Fruit fly (Drosophila melanogaster) whole organism, embryonic: Measurements from ENCODE around the gene Phyhd1.

ENCODE experiments used
- Antp ChIP-seq: fragments of 200-800 bp; sonication (Bioruptor generic); optimal IDR thresholded peaks from 3 replicates; lab custom pipeline; 2016; ENCODE audit warnings: missing biosample characterization, missing genetic modification characterization
- Atf6 ChIP-seq: fragments of 200-800 bp; sonication (Bioruptor generic); IDR thresholded peaks from 2 replicates; pipeline ENCODE4 v1.3.6; 2022; ENCODE audit warnings: missing biosample characterization, missing genetic modification characterization
- CG10209 ChIP-seq: fragments of 200-800 bp; sonication (Bioruptor generic); optimal IDR thresholded peaks from 3 replicates; lab custom pipeline; 2017; ENCODE audit warnings: missing biosample characterization, mild to moderate bottlenecking, missing genetic modification characterization, missing genetic modification reagents
- CG11560 ChIP-seq: fragments of 200-800 bp; sonication (Bioruptor generic); IDR thresholded peaks from 3 replicates; pipeline ENCODE4 v1.3.6; 2022; ENCODE audit warnings: missing biosample characterization, missing genetic modification characterization
- CG12155 ChIP-seq: fragments of 200-800 bp; sonication (Bioruptor generic); optimal IDR thresholded peaks from 3 replicates; lab custom pipeline; 2016; ENCODE audit warnings: missing biosample characterization, missing genetic modification characterization
- CG12299 ChIP-seq: fragments of 200-800 bp; sonication (Bioruptor generic); optimal IDR thresholded peaks from 2 replicates; lab custom pipeline; 2018; ENCODE audit warnings: missing biosample characterization, mild to moderate bottlenecking, missing genetic modification characterization
- CG1603 ChIP-seq: fragments of 200-800 bp; sonication (Bioruptor generic); optimal IDR thresholded peaks from 2 replicates; lab custom pipeline; 2019; ENCODE audit warnings: missing biosample characterization, mild to moderate bottlenecking, missing genetic modification characterization, moderate library complexity
- CG17328 ChIP-seq: fragments of 200-800 bp; sonication (Bioruptor generic); IDR thresholded peaks from 2 replicates; pipeline ENCODE4 v1.3.6; 2022; ENCODE audit warnings: missing biosample characterization, missing genetic modification characterization
- CG31388 ChIP-seq: fragments of 200-800 bp; sonication (Bioruptor generic); optimal IDR thresholded peaks from 2 replicates; lab custom pipeline; 2016; ENCODE audit warnings: missing biosample characterization, missing genetic modification characterization
- CG32532 ChIP-seq: fragments of 200-800 bp; sonication (Bioruptor generic); IDR thresholded peaks from 2 replicates; pipeline ENCODE4 v1.3.6; 2022; ENCODE audit warnings: missing biosample characterization, missing genetic modification characterization
- CG33557 ChIP-seq: fragments of 200-800 bp; sonication (Bioruptor generic); optimal IDR thresholded peaks from 2 replicates; lab custom pipeline; 2019; ENCODE audit warnings: missing biosample characterization, mild to moderate bottlenecking, missing genetic modification characterization, moderate library complexity
- CG34422 ChIP-seq: fragments of 200-800 bp; sonication (Bioruptor generic); IDR thresholded peaks from 3 replicates; pipeline ENCODE4 v1.3.6; 2022; ENCODE audit warnings: missing biosample characterization, missing genetic modification characterization
- CG3838 ChIP-seq: fragments of 200-800 bp; sonication (Bioruptor generic); optimal IDR thresholded peaks from 3 replicates; lab custom pipeline; 2016; ENCODE audit warnings: missing biosample characterization, missing genetic modification characterization
- CG6254 ChIP-seq: fragments of 200-800 bp; sonication (Bioruptor generic); optimal IDR thresholded peaks from 3 replicates; lab custom pipeline; 2017; ENCODE audit warnings: mild to moderate bottlenecking, missing biosample characterization, missing genetic modification reagents, missing genetic modification characterization
- CG6813 ChIP-seq: fragments of 200-800 bp; sonication (Bioruptor generic); optimal IDR thresholded peaks from 2 replicates; lab custom pipeline; 2017; ENCODE audit warnings: missing biosample characterization, missing genetic modification characterization, mild to moderate bottlenecking, moderate library complexity, missing genetic modification reagents
- CG7839 ChIP-seq: fragments of 200-800 bp; sonication (Bioruptor generic); optimal IDR thresholded peaks from 3 replicates; lab custom pipeline; 2018; ENCODE audit warnings: missing biosample characterization, mild to moderate bottlenecking, missing genetic modification characterization, moderate library complexity
- CG8944 ChIP-seq: fragments of 200-800 bp; sonication (Bioruptor generic); optimal IDR thresholded peaks from 3 replicates; lab custom pipeline; 2016; ENCODE audit warnings: missing biosample characterization, missing genetic modification characterization
- CHES-1-like ChIP-seq: fragments of 200-800 bp; sonication (Bioruptor generic); optimal IDR thresholded peaks from 2 replicates; lab custom pipeline; 2016; ENCODE audit warnings: missing biosample characterization, missing genetic modification characterization
- CTCF ChIP-seq: fragments of 200-800 bp; sonication (Bioruptor generic); optimal IDR thresholded peaks from 2 replicates; lab custom pipeline; 2017; ENCODE audit warnings: missing biosample characterization, mild to moderate bottlenecking, missing genetic modification characterization, moderate library complexity
- D19B ChIP-seq: fragments of 200-800 bp; sonication (Bioruptor generic); optimal IDR thresholded peaks from 2 replicates; lab custom pipeline; 2017; ENCODE audit warnings: missing biosample characterization, mild to moderate bottlenecking, missing genetic modification characterization
- Dfd ChIP-seq, 2 experiments: fragments of >200 bp; optimal IDR thresholded peaks; 2 replicates each; lab custom pipeline; 2017; ENCODE audit warnings: missing biosample characterization in 2 of 2, missing genetic modification characterization in 2 of 2
- Doc3 ChIP-seq: fragments of 200-800 bp; sonication (Bioruptor generic); IDR thresholded peaks from 3 replicates; pipeline ENCODE4 v1.3.6; 2022; ENCODE audit warnings: missing biosample characterization, missing genetic modification characterization; ENCODE audit not compliant: partially characterized antibody
- Jarid2 ChIP-seq: fragments of 200-800 bp; sonication (Bioruptor generic); optimal IDR thresholded peaks from 3 replicates; lab custom pipeline; 2017; ENCODE audit warnings: mild to moderate bottlenecking, missing biosample characterization, missing genetic modification reagents, missing genetic modification characterization
- MTF-1 ChIP-seq: fragments of 200-800 bp; sonication (Bioruptor generic); optimal IDR thresholded peaks from 2 replicates; lab custom pipeline; 2018; ENCODE audit warnings: missing biosample characterization, mild to moderate bottlenecking, missing genetic modification characterization, borderline replicate concordance
- Meics ChIP-seq: fragments of 200-800 bp; sonication (Bioruptor generic); optimal IDR thresholded peaks from 2 replicates; lab custom pipeline; 2017; ENCODE audit warnings: missing biosample characterization, mild to moderate bottlenecking, missing genetic modification characterization
- Opbp ChIP-seq: fragments of 200-800 bp; sonication (Bioruptor generic); IDR thresholded peaks from 3 replicates; pipeline ENCODE4 v1.3.6; 2022; ENCODE audit warnings: missing biosample characterization, missing genetic modification characterization; ENCODE audit not compliant: partially characterized antibody
- Trl ChIP-seq, 3 experiments: fragments of >200 bp in 2 of 3; fragments of 200-800 bp in 1 of 3; sonication (Bioruptor generic) in 1 of 3; optimal IDR thresholded peaks; 2 replicates in 1 of 3; 3 replicates in 2 of 3; lab custom pipeline; 2016 to 2017; ENCODE audit warnings: missing biosample characterization in 1 of 3, missing genetic modification characterization in 1 of 3
- amos ChIP-seq: fragments of 200-800 bp; sonication (Bioruptor generic); IDR thresholded peaks from 2 replicates; pipeline ENCODE4 v1.3.6; 2022; ENCODE audit warnings: missing biosample characterization, missing genetic modification characterization; ENCODE audit not compliant: partially characterized antibody
- cas ChIP-seq: fragments of 200-800 bp; sonication (Bioruptor generic); IDR thresholded peaks from 2 replicates; pipeline ENCODE4 v1.3.6; 2022; ENCODE audit warnings: missing biosample characterization, missing genetic modification characterization
- dmrt11E ChIP-seq: fragments of 200-800 bp; sonication (Bioruptor generic); optimal IDR thresholded peaks from 3 replicates; lab custom pipeline; 2018; ENCODE audit warnings: missing biosample characterization, mild to moderate bottlenecking, missing genetic modification characterization, moderate library complexity
- exex ChIP-seq: fragments of 200-800 bp; sonication (Bioruptor generic); optimal IDR thresholded peaks from 4 replicates; lab custom pipeline; 2018; ENCODE audit warnings: missing biosample characterization, mild to moderate bottlenecking, missing genetic modification characterization, moderate library complexity
- gcm2 ChIP-seq: fragments of 200-800 bp; sonication (Bioruptor generic); optimal IDR thresholded peaks from 2 replicates; lab custom pipeline; 2016; ENCODE audit warnings: missing biosample characterization, missing genetic modification characterization
- hth ChIP-seq: fragments of >200 bp; optimal IDR thresholded peaks from 2 replicates; lab custom pipeline; 2017; ENCODE audit warnings: inconsistent platforms
- ind ChIP-seq: fragments of 200-800 bp; sonication (Bioruptor generic); optimal IDR thresholded peaks from 3 replicates; lab custom pipeline; 2016; ENCODE audit warnings: missing biosample characterization, missing genetic modification characterization
- lov ChIP-seq, 2 experiments: fragments of 200-800 bp in 1 of 2; fragments of >200 bp in 1 of 2; sonication (Bioruptor generic) in 1 of 2; IDR thresholded peaks in 1 of 2; optimal IDR thresholded peaks in 1 of 2; 2 replicates in 1 of 2; 3 replicates in 1 of 2; pipeline versions ENCODE4 v1.3.6 to Lab custom; 2017 to 2022; ENCODE audit warnings: missing biosample characterization in 1 of 2, missing genetic modification characterization in 1 of 2
- mam ChIP-seq: fragments of 200-800 bp; sonication (Bioruptor generic); optimal IDR thresholded peaks from 3 replicates; lab custom pipeline; 2016; ENCODE audit warnings: missing biosample characterization, missing genetic modification characterization
- mld ChIP-seq: fragments of 200-800 bp; sonication (Bioruptor generic); IDR thresholded peaks from 3 replicates; pipeline ENCODE4 v1.3.6; 2022; ENCODE audit warnings: missing biosample characterization, missing genetic modification characterization; ENCODE audit not compliant: partially characterized antibody
- nmo ChIP-seq: fragments of 200-800 bp; sonication (Bioruptor generic); optimal IDR thresholded peaks from 2 replicates; lab custom pipeline; 2018; ENCODE audit warnings: missing biosample characterization, mild to moderate bottlenecking, missing genetic modification characterization, moderate library complexity
- pan ChIP-seq, 4 experiments: fragments of >200 bp in 3 of 4; fragments of 200-800 bp in 1 of 4; sonication (Bioruptor generic) in 1 of 4; optimal IDR thresholded peaks in 3 of 4; IDR thresholded peaks in 1 of 4; 2 replicates each; pipeline versions ENCODE4 v1.3.6 to Lab custom; 2017 to 2022; ENCODE audit warnings: missing biosample characterization in 2 of 4, missing genetic modification characterization in 2 of 4, mixed read lengths in 1 of 4
- prd ChIP-seq, 3 experiments: fragments of >200 bp in 2 of 3; fragments of 200-800 bp in 1 of 3; sonication (Bioruptor generic) in 1 of 3; optimal IDR thresholded peaks in 2 of 3; IDR thresholded peaks in 1 of 3; 2 replicates in 2 of 3; 3 replicates in 1 of 3; pipeline versions ENCODE4 v1.3.6 to Lab custom; 2017 to 2022; ENCODE audit warnings: missing biosample characterization in 1 of 3, missing genetic modification characterization in 1 of 3
- sd ChIP-seq: fragments of 200-800 bp; sonication (Bioruptor generic); optimal IDR thresholded peaks from 3 replicates; lab custom pipeline; 2018; ENCODE audit warnings: missing biosample characterization, mild to moderate bottlenecking, missing genetic modification characterization, moderate library complexity
- shn ChIP-seq: fragments of 200-800 bp; sonication (Bioruptor generic); optimal IDR thresholded peaks from 3 replicates; lab custom pipeline; 2016; ENCODE audit warnings: missing biosample characterization, missing genetic modification characterization
- sob ChIP-seq: fragments of 200-800 bp; sonication (Bioruptor generic); IDR thresholded peaks from 2 replicates; pipeline ENCODE4 v1.3.6; 2022; ENCODE audit warnings: missing biosample characterization, missing genetic modification characterization
- stwl ChIP-seq: fragments of 200-800 bp; sonication (Bioruptor generic); optimal IDR thresholded peaks from 3 replicates; lab custom pipeline; 2018; ENCODE audit warnings: missing biosample characterization, mild to moderate bottlenecking, missing genetic modification characterization, moderate library complexity
- tll ChIP-seq, 2 experiments: fragments of 200-800 bp in 1 of 2; fragments of >200 bp in 1 of 2; sonication (Bioruptor generic) in 1 of 2; optimal IDR thresholded peaks; 2 replicates each; lab custom pipeline; 2017 to 2019; ENCODE audit warnings: missing biosample characterization in 2 of 2, missing genetic modification characterization in 2 of 2, mild to moderate bottlenecking in 1 of 2, moderate library complexity in 1 of 2
- tup ChIP-seq: fragments of 200-800 bp; sonication (Bioruptor generic); optimal IDR thresholded peaks from 2 replicates; lab custom pipeline; 2016; ENCODE audit warnings: missing biosample characterization, mild to moderate bottlenecking, missing genetic modification characterization, moderate library complexity

Phyhd1 gene

DNA sequence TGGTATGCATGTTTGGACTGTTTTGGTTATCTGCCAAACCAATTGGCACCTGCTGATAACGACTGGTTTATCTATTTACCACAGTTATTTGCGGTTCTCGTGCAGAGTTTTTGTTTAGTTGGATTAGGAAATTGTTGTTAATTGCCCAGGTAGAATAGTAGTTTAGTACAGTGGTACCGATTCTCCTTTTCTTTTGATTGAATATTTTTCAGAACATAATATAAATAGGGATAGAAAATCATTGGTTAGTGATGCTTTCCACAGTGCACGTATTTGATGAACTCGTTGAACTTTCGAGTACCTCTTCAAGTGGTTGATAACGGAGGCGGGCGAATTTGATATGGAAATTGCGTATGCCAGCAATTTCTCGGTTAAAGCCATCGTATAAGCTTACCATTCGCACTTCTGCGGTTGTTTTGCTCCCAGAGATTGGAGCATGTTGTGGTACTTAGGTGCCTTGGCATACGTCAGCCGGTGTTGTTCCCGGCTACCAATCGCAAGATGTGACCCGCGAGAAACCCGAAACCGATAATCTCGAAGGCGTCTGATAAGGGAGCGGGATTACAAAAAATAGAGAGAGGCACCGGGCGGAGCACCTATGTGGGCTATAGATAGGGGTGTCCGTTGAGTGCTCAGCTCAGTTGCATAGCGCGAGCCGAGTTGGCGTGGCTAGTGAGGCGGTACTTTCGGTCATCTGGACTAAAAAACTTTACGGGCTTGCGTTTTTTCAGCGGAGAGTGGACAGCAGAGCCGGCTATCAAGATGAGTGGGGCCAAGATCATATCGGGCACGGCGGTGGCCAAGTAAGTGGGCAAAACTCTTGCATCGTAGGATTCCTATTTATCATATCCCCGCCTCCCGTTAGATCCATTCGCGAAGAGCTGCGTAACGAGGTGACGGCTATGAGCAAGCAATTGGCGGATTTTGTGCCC lies 18.6 kb upstream of the Phyhd1 start (continued):
- TF ChIP-seq stwl = no peak
- TF ChIP-seq Jarid2 = peak; percentile 36
- TF ChIP-seq CG31388 (GFP tag; lab: Kevin White, UChicago) = no peak
- no peak for TF ChIP-seq tup (GFP tag; lab: Kevin White, UChicago)
- no peak for TF ChIP-seq CG1603 (tag; lab: Kevin White, UChicago)
- peak; percentile 27 for TF ChIP-seq CHES-1-like (GFP tag; lab: Kevin White, UChicago)
- TF ChIP-seq D19B = peak; percentile 0
- TF ChIP-seq mld (GFP tag; lab: Robert Waterston, UW) = no peak
- no peak for TF ChIP-seq CTCF (GFP tag; lab: Kevin White, UChicago)
- peak; percentile 22 for TF ChIP-seq ind (GFP tag; lab: Kevin White, UChicago)
- TF ChIP-seq CG34422 (GFP tag; lab: Robert Waterston, UW) = 0 out of 3 replicates have a peak, but pooled peaks have one; percentile 7
- no peak for TF ChIP-seq CG10209 (GFP tag; lab: Kevin White, UChicago)
- peak; percentile 95 for TF ChIP-seq exex (tag; lab: Kevin White, UChicago)
- TF ChIP-seq tll (GFP tag; optimal IDR thresholded peaks at IDR 0.05; lab: Kevin White, UChicago) = peak in 1 of 2 experiments; percentile 24
- no peak for TF ChIP-seq pan (optimal IDR thresholded peaks at IDR 0.05; lab: Kevin White, UChicago)
- TF ChIP-seq pan (GFP tag; optimal IDR thresholded peaks at IDR 0.05 in 1 of 2, IDR thresholded peaks at IDR 0.05 in 1 of 2) = peak in 1 of 2 experiments; percentile 25
- TF ChIP-seq dmrt11E (tag; lab: Kevin White, UChicago) = no peak
- no peak for TF ChIP-seq CG7839 (tag; lab: Kevin White, UChicago)
- no peak for TF ChIP-seq hth (lab: Kevin White, UChicago)
- TF ChIP-seq sd (tag; lab: Kevin White, UChicago) = peak; percentile 79
- TF ChIP-seq CG17328 (GFP tag; lab: Robert Waterston, UW) = no peak
- peak; percentile 24 for TF ChIP-seq CG6813 (GFP tag; lab: Kevin White, UChicago)
- TF ChIP-seq CG12155 = peak; percentile 25
- peak; percentile 52; the same call in 1 of the 2 replicates for TF ChIP-seq CG32532
- TF ChIP-seq Trl (optimal IDR thresholded peaks at IDR 0.05; lab: Kevin White, UChicago) = peak in 1 of 2 experiments; percentile 5
- TF ChIP-seq Trl (GFP tag; optimal IDR thresholded peaks at IDR 0.05; lab: Kevin White, UChicago) = no peak
- no peak for TF ChIP-seq Opbp
- TF ChIP-seq CG11560 (tag; lab: Robert Waterston, UW) = no peak
- TF ChIP-seq prd (optimal IDR thresholded peaks at IDR 0.05; lab: Kevin White, UChicago) = no peak
- no peak for TF ChIP-seq prd (GFP tag; IDR thresholded peaks at IDR 0.05; lab: Robert Waterston, UW)
- no peak for TF ChIP-seq lov (optimal IDR thresholded peaks at IDR 0.05; lab: Kevin White, UChicago)
- no peak for TF ChIP-seq lov (GFP tag; IDR thresholded peaks at IDR 0.05; lab: Robert Waterston, UW)
- no peak for TF ChIP-seq cas (GFP tag; lab: Robert Waterston, UW)
- no peak for TF ChIP-seq CG33557 (GFP tag; lab: Kevin White, UChicago)
- TF ChIP-seq Atf6 = peak; percentile 60
- peak; percentile 13 for TF ChIP-seq mam (GFP tag; lab: Kevin White, UChicago)
- no peak for TF ChIP-seq nmo (GFP tag; lab: Kevin White, UChicago)
- TF ChIP-seq Meics (GFP tag; lab: Kevin White, UChicago) = peak; percentile 39
- TF ChIP-seq CG8944 = no peak
- no peak for TF ChIP-seq Dfd (GFP tag; optimal IDR thresholded peaks at IDR 0.05; lab: Kevin White, UChicago)
- no peak for TF ChIP-seq CG6254 (GFP tag; lab: Kevin White, UChicago)
- no peak for TF ChIP-seq CG3838 (GFP tag; lab: Kevin White, UChicago)
- peak; percentile 5 for TF ChIP-seq shn (GFP tag; lab: Kevin White, UChicago)
- TF ChIP-seq gcm2 (GFP tag; lab: Kevin White, UChicago) = no peak
- no peak for TF ChIP-seq CG12299
- no peak for TF ChIP-seq amos (GFP tag; lab: Robert Waterston, UW)
- TF ChIP-seq MTF-1 (GFP tag; lab: Kevin White, UChicago) = no peak
- no peak for TF ChIP-seq sob (GFP tag; lab: Robert Waterston, UW)
- no peak for TF ChIP-seq Doc3 (GFP tag; lab: Robert Waterston, UW)
- no peak for TF ChIP-seq Antp (GFP tag; lab: Kevin White, UChicago)
